Worm (Caenorhabditis elegans) whole organism, L4 larva: ENCODE results near the gene ufd-3.

ENCODE experiments used
- F49E8.2 ChIP-seq: sonication (generic microtip); optimal IDR thresholded peaks from 2 replicates; lab custom pipeline; 2016; ENCODE audit warnings: missing compliant biosample characterization, mild to moderate bottlenecking, missing genetic modification characterization, borderline replicate concordance
- R02D3.7 ChIP-seq: fragments of 150-350 bp; sonication (generic microtip); optimal IDR thresholded peaks from 3 replicates; lab custom pipeline; 2014; ENCODE audit warnings: missing biosample characterization, missing genetic modification characterization
- T26A8.4 ChIP-seq: fragments of 200-800 bp; sonication (Bioruptor generic); IDR thresholded peaks from 2 replicates; pipeline ENCODE4 v1.3.6; 2022; ENCODE audit warnings: missing genetic modification characterization, missing compliant biosample characterization
- Y5F2A.4 ChIP-seq: fragments of 200-800 bp; sonication (Bioruptor generic); optimal IDR thresholded peaks from 2 replicates; lab custom pipeline; 2018; ENCODE audit warnings: mild to moderate bottlenecking, missing genetic modification characterization, missing compliant biosample characterization
- Y75B8A.6 ChIP-seq: fragments of 200-800 bp; sonication (Bioruptor generic); IDR thresholded peaks from 2 replicates; pipeline ENCODE4 v1.3.6; 2022; ENCODE audit warnings: missing genetic modification reagents, missing genetic modification characterization, missing compliant biosample characterization
- aha-1 ChIP-seq: fragments of 150-350 bp; peaks from one replicate; lab custom pipeline; 2014; ENCODE audit warnings: missing biosample characterization, missing genetic modification characterization
- ama-1 ChIP-seq: fragments of 150-350 bp; optimal IDR thresholded peaks from 2 replicates; lab custom pipeline; 2014; ENCODE audit warnings: inconsistent platforms, mixed read lengths
- arid-1 ChIP-seq: fragments of 200-800 bp; sonication (Bioruptor generic); conservative IDR thresholded peaks from 2 replicates; pipeline ENCODE4 v1.3.6; 2022; ENCODE audit warnings: missing genetic modification reagents, missing genetic modification characterization, missing compliant biosample characterization
- attf-4 ChIP-seq: sonication (generic microtip); optimal IDR thresholded peaks from 3 replicates; lab custom pipeline; 2017; ENCODE audit warnings: missing biosample characterization, missing genetic modification characterization
- ceh-20 ChIP-seq: fragments of 200-800 bp; sonication (Bioruptor generic); IDR thresholded peaks from 2 replicates; pipeline ENCODE4 v1.3.6; 2022; ENCODE audit warnings: missing genetic modification reagents, missing genetic modification characterization, missing compliant biosample characterization
- ceh-32 ChIP-seq: sonication (generic microtip); optimal IDR thresholded peaks from 2 replicates; lab custom pipeline; 2016; ENCODE audit warnings: mild to moderate bottlenecking, missing genetic modification characterization, missing compliant biosample characterization; ENCODE audit not compliant: poor library complexity
- ceh-82 ChIP-seq: sonication (generic microtip); optimal IDR thresholded peaks from 2 replicates; lab custom pipeline; 2017; ENCODE audit warnings: missing biosample characterization, missing genetic modification characterization
- ces-1 ChIP-seq: fragments of 150-350 bp; sonication (generic microtip); optimal IDR thresholded peaks from 4 replicates; lab custom pipeline; 2014; ENCODE audit warnings: missing biosample characterization, missing genetic modification reagents, missing genetic modification characterization
- daf-16 ChIP-seq, 3 experiments: sonication (generic microtip); optimal IDR thresholded peaks; 2 replicates each; lab custom pipeline; 2016 to 2017; ENCODE audit warnings: missing genetic modification characterization in 3 of 3, missing genetic modification reagents in 3 of 3, mild to moderate bottlenecking in 2 of 3, missing compliant biosample characterization in 2 of 3, missing biosample characterization in 1 of 3, moderate library complexity in 1 of 3
- daf-19 ChIP-seq: fragments of 200-800 bp; sonication (Bioruptor generic); conservative IDR thresholded peaks from 2 replicates; pipeline ENCODE4 v1.3.6; 2022; ENCODE audit warnings: missing genetic modification characterization, missing compliant biosample characterization
- dmd-9 ChIP-seq: fragments of 200-800 bp; sonication (Bioruptor generic); IDR thresholded peaks from 2 replicates; pipeline ENCODE4 v1.3.6; 2022; ENCODE audit warnings: missing genetic modification reagents, missing genetic modification characterization, missing compliant biosample characterization
- dpl-1 ChIP-seq: fragments of 150-350 bp; optimal IDR thresholded peaks from 2 replicates; lab custom pipeline; 2014; ENCODE audit warnings: missing biosample characterization, missing genetic modification reagents, missing genetic modification characterization
- egl-43 ChIP-seq: fragments of 200-800 bp; sonication (Bioruptor generic); IDR thresholded peaks from 2 replicates; pipeline ENCODE4 v1.3.6; 2022; ENCODE audit warnings: missing genetic modification reagents, missing genetic modification characterization, missing compliant biosample characterization
- gei-8 ChIP-seq: fragments of 200-800 bp; sonication (Bioruptor generic); optimal IDR thresholded peaks from 2 replicates; lab custom pipeline; 2018; ENCODE audit warnings: mild to moderate bottlenecking, missing genetic modification characterization, missing compliant biosample characterization
- hif-1 ChIP-seq, 2 experiments: sonication (generic microtip); optimal IDR thresholded peaks; 2 replicates each; lab custom pipeline; 2016 to 2017; ENCODE audit warnings: missing compliant biosample characterization in 2 of 2, missing genetic modification characterization in 2 of 2, missing genetic modification reagents in 2 of 2, missing genotype in 2 of 2, mild to moderate bottlenecking in 1 of 2
- hlh-11 ChIP-seq: fragments of 200-800 bp; sonication (Bioruptor generic); optimal IDR thresholded peaks from 2 replicates; lab custom pipeline; 2018; ENCODE audit warnings: mild to moderate bottlenecking, missing genetic modification characterization, missing compliant biosample characterization
- hmg-1.1 ChIP-seq: fragments of 200-800 bp; sonication (Bioruptor generic); IDR thresholded peaks from 2 replicates; pipeline ENCODE4 v1.3.6; 2022; ENCODE audit warnings: missing genetic modification reagents, missing genetic modification characterization, missing compliant biosample characterization
- lim-7 ChIP-seq: fragments of 200-800 bp; sonication (Bioruptor generic); IDR thresholded peaks from 2 replicates; pipeline ENCODE4 v1.3.6; 2022; ENCODE audit warnings: missing genetic modification characterization, missing compliant biosample characterization
- lin-13 ChIP-seq: fragments of 150-350 bp; optimal IDR thresholded peaks from 2 replicates; lab custom pipeline; 2014; ENCODE audit warnings: missing biosample characterization, missing genetic modification reagents, missing genetic modification characterization
- lin-38 ChIP-seq: fragments of 200-800 bp; sonication (Bioruptor generic); IDR thresholded peaks from 2 replicates; pipeline ENCODE4 v1.3.6; 2022; ENCODE audit warnings: missing genetic modification reagents, missing genetic modification characterization, missing compliant biosample characterization
- madf-5 ChIP-seq, 2 experiments: fragments of 200-800 bp; sonication (Bioruptor generic); IDR thresholded peaks; 2 replicates each; pipeline ENCODE4 v1.3.6; 2022; ENCODE audit warnings: missing compliant biosample characterization in 2 of 2, missing genetic modification characterization in 2 of 2
- madf-9 ChIP-seq: fragments of 200-800 bp; sonication (Bioruptor generic); conservative IDR thresholded peaks from 2 replicates; pipeline ENCODE4 v1.3.6; 2022; ENCODE audit warnings: missing genetic modification reagents, missing genetic modification characterization, missing compliant biosample characterization
- mdl-1 ChIP-seq, 2 experiments: fragments of 150-350 bp in 1 of 2; sonication (generic microtip) in 1 of 2; optimal IDR thresholded peaks; 2 replicates each; lab custom pipeline; 2014 to 2017; ENCODE audit warnings: missing biosample characterization in 2 of 2, missing genetic modification characterization in 2 of 2
- mes-2 ChIP-seq: sonication (generic microtip); optimal IDR thresholded peaks from 2 replicates; lab custom pipeline; 2016; ENCODE audit warnings: missing genotype, mild to moderate bottlenecking, missing genetic modification characterization, missing compliant biosample characterization; ENCODE audit not compliant: poor library complexity, severe bottlenecking
- mxl-3 ChIP-seq: fragments of 200-800 bp; sonication (Bioruptor generic); optimal IDR thresholded peaks from 2 replicates; lab custom pipeline; 2018; ENCODE audit warnings: mild to moderate bottlenecking, missing genetic modification characterization, missing compliant biosample characterization
- nhr-10 ChIP-seq: fragments of 150-350 bp; optimal IDR thresholded peaks from 2 replicates; lab custom pipeline; 2014; ENCODE audit warnings: missing biosample characterization, missing genetic modification characterization
- nhr-102 ChIP-seq: sonication (generic microtip); optimal IDR thresholded peaks from 2 replicates; lab custom pipeline; 2016; ENCODE audit warnings: mild to moderate bottlenecking, missing genetic modification characterization, moderate library complexity, missing compliant biosample characterization
- nhr-11 ChIP-seq: fragments of 150-350 bp; optimal IDR thresholded peaks from 2 replicates; lab custom pipeline; 2014; ENCODE audit warnings: missing biosample characterization, missing genetic modification characterization
- nhr-237 ChIP-seq: sonication (generic microtip); optimal IDR thresholded peaks from 2 replicates; lab custom pipeline; 2017; ENCODE audit warnings: missing biosample characterization, missing genetic modification characterization
- nhr-28 ChIP-seq: fragments of 150-350 bp; optimal IDR thresholded peaks from 2 replicates; lab custom pipeline; 2014; ENCODE audit warnings: missing biosample characterization, missing genetic modification characterization
- nhr-41 ChIP-seq: fragments of 200-800 bp; sonication (Bioruptor generic); IDR thresholded peaks from 2 replicates; pipeline ENCODE4 v1.3.6; 2022; ENCODE audit warnings: missing genetic modification reagents, missing genetic modification characterization, missing compliant biosample characterization
- nhr-42 ChIP-seq: fragments of 200-800 bp; sonication (Bioruptor generic); IDR thresholded peaks from 2 replicates; pipeline ENCODE4 v1.3.6; 2022; ENCODE audit warnings: missing genetic modification characterization, missing compliant biosample characterization
- nhr-48 ChIP-seq: sonication (generic microtip); optimal IDR thresholded peaks from 2 replicates; lab custom pipeline; 2016; ENCODE audit warnings: mild to moderate bottlenecking, missing genetic modification characterization, missing compliant biosample characterization
- nhr-77 ChIP-seq: fragments of 150-350 bp; optimal IDR thresholded peaks from 2 replicates; lab custom pipeline; 2014; ENCODE audit warnings: missing biosample characterization, missing genetic modification characterization
- rbr-2 ChIP-seq: sonication (generic microtip); optimal IDR thresholded peaks from 2 replicates; lab custom pipeline; 2016; ENCODE audit warnings: missing genotype, missing genetic modification characterization, missing compliant biosample characterization
- saeg-2 ChIP-seq: fragments of 200-800 bp; sonication (Bioruptor generic); IDR thresholded peaks from 2 replicates; pipeline ENCODE4 v1.3.6; 2022; ENCODE audit warnings: missing genetic modification reagents, missing genetic modification characterization, missing compliant biosample characterization
- set-16 ChIP-seq: fragments of 200-800 bp; sonication (Bioruptor generic); IDR thresholded peaks from 2 replicates; pipeline ENCODE4 v1.3.6; 2022; ENCODE audit warnings: missing genetic modification reagents, missing genetic modification characterization, missing compliant biosample characterization
- snpc-4 ChIP-seq: fragments of 150-350 bp; optimal IDR thresholded peaks from 2 replicates; lab custom pipeline; 2014; ENCODE audit warnings: missing biosample characterization, missing genetic modification characterization
- tag-97 ChIP-seq: fragments of 200-800 bp; sonication (Bioruptor generic); IDR thresholded peaks from 2 replicates; pipeline ENCODE4 v1.3.6; 2022; ENCODE audit warnings: missing genetic modification characterization, missing compliant biosample characterization
- tra-1 ChIP-seq: fragments of 200-800 bp; sonication (Bioruptor generic); IDR thresholded peaks from 2 replicates; pipeline ENCODE4 v1.3.6; 2022; ENCODE audit warnings: missing genetic modification reagents, missing genetic modification characterization, missing compliant biosample characterization
- unc-130 ChIP-seq: sonication (generic microtip); optimal IDR thresholded peaks from 2 replicates; lab custom pipeline; 2016; ENCODE audit warnings: missing genetic modification reagents, missing genetic modification characterization, missing compliant biosample characterization
- vab-7 ChIP-seq: fragments of 200-800 bp; sonication (Bioruptor generic); IDR thresholded peaks from 2 replicates; pipeline ENCODE4 v1.3.6; 2022; ENCODE audit warnings: missing genetic modification reagents, missing genetic modification characterization, missing compliant biosample characterization
- zag-1 ChIP-seq: fragments of 150-350 bp; optimal IDR thresholded peaks from 2 replicates; lab custom pipeline; 2014; ENCODE audit warnings: missing biosample characterization, missing genetic modification characterization
- zip-11 ChIP-seq: fragments of 200-800 bp; sonication (Bioruptor generic); IDR thresholded peaks from 2 replicates; pipeline ENCODE4 v1.3.6; 2022; ENCODE audit warnings: missing genetic modification characterization, missing compliant biosample characterization
- ztf-11 ChIP-seq: fragments of 150-350 bp; optimal IDR thresholded peaks from 2 replicates; lab custom pipeline; 2014; ENCODE audit warnings: missing biosample characterization, missing genetic modification characterization

ufd-3 gene

DNA sequence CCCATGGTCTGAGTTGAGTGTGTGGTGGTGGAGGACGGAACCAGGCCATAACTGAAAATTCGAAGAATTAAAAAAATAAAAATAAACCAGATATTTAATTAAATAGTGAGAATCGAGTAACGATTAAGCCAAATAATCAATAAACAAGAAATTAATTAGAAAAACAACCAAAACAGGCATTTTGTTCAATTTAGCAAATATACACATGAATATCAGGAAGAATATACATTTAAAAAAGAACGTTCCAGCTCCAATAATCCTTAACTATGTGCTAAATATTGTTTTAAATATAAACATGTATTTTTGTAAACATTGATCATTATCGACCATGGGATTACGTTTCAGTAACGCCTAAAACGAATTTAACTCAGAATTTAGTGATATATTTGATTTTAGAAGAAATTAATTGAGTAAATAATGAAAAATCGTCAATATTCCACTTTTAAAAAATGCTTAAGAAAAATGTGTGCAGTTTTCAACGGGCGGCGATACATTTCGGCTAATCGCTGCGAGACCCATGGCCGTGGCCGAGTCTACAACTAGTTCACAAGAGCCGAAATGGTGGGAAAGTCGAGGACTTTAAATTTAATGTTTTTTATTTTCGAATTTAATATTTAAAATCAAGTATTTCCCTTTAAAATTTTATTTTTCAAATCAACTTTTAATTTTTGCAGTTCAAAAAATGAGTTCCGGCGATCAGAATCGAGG, 27.6 kb downstream of the ufd-3 start, which contains the start of the genes R53.4 and psf-1 (continued):
- no peak for TF ChIP-seq nhr-10 (tag; lab: Kevin White, UChicago)
- TF ChIP-seq hlh-11: peak; percentile 36
- TF ChIP-seq nhr-48 (tag; lab: Kevin White, UChicago): no peak
- TF ChIP-seq set-16 (GFP tag; lab: Robert Waterston, UW): no peak
- no peak for TF ChIP-seq saeg-2 (GFP tag; lab: Robert Waterston, UW)
- no peak for TF ChIP-seq ceh-20 (GFP tag; lab: Robert Waterston, UW)
- no peak for TF ChIP-seq snpc-4
- no peak for TF ChIP-seq tag-97
- peak; percentile 30; the same call in 1 of the 2 replicates for TF ChIP-seq vab-7 (GFP tag; lab: Robert Waterston, UW)
- TF ChIP-seq F49E8.2 (tag; lab: Kevin White, UChicago): no peak
- no peak for TF ChIP-seq lim-7
- peak in 1 of 2 experiments; percentile 82 for TF ChIP-seq hif-1 (tag; optimal IDR thresholded peaks at IDR 0.05; lab: Kevin White, UChicago)
- no peak for TF ChIP-seq gei-8 (GFP tag; lab: Kevin White, UChicago)
- TF ChIP-seq nhr-237 (tag; lab: Kevin White, UChicago): no peak
- TF ChIP-seq dpl-1 (GFP tag; lab: Kevin White, UChicago): peak; percentile 85
- TF ChIP-seq mdl-1 (tag; optimal IDR thresholded peaks at IDR 0.05; lab: Kevin White, UChicago): no peak
- no peak for TF ChIP-seq ama-1 (lab: Kevin White, UChicago)
- TF ChIP-seq rbr-2 (tag; lab: Kevin White, UChicago): peak; percentile 49
- TF ChIP-seq ztf-11 (tag; lab: Kevin White, UChicago): no peak
- TF ChIP-seq nhr-102 (tag; lab: Kevin White, UChicago): no peak
- no peak for TF ChIP-seq egl-43
- no peak for TF ChIP-seq R02D3.7 (tag; lab: Kevin White, UChicago)
- TF ChIP-seq tra-1 (GFP tag; lab: Robert Waterston, UW): 0 out of 2 replicates have a peak, but pooled peaks have one; percentile 37
- no peak for TF ChIP-seq daf-16 (GFP tag; optimal IDR thresholded peaks at IDR 0.05; lab: Kevin White, UChicago)
- peak; percentile 23 for TF ChIP-seq daf-16 (tag; optimal IDR thresholded peaks at IDR 0.05; lab: Kevin White, UChicago)
- TF ChIP-seq lin-13 (GFP tag; lab: Kevin White, UChicago): peak; percentile 2
- TF ChIP-seq Y5F2A.4 (GFP tag; lab: Kevin White, UChicago): no peak
- no peak for TF ChIP-seq aha-1
- TF ChIP-seq Y75B8A.6 (GFP tag; lab: Robert Waterston, UW): no peak
- peak; percentile 87 for TF ChIP-seq nhr-11
- TF ChIP-seq zag-1 (tag; lab: Kevin White, UChicago): no peak
- TF ChIP-seq daf-19: no peak
- no peak for TF ChIP-seq ceh-82 (tag; lab: Kevin White, UChicago)
- TF ChIP-seq T26A8.4: no peak
- 0 out of 2 replicates have a peak, but pooled peaks have one; percentile 10 for TF ChIP-seq arid-1
- TF ChIP-seq nhr-28: peak; percentile 40
- peak; percentile 61 for TF ChIP-seq hmg-1.1
- TF ChIP-seq madf-5 (GFP tag; IDR thresholded peaks at IDR 0.05; lab: Robert Waterston, UW): no peak
- no peak for TF ChIP-seq attf-4 (tag; lab: Kevin White, UChicago)
- TF ChIP-seq nhr-41 (GFP tag; lab: Robert Waterston, UW): no peak
- TF ChIP-seq ceh-32 (tag; lab: Kevin White, UChicago): no peak
- TF ChIP-seq lin-38 (GFP tag; lab: Robert Waterston, UW): peak; percentile 56
- peak; percentile 97 for TF ChIP-seq mes-2
- TF ChIP-seq ces-1 (GFP tag; lab: Kevin White, UChicago): no peak
- peak; percentile 96 for TF ChIP-seq unc-130 (GFP tag; lab: Kevin White, UChicago)
- TF ChIP-seq nhr-42 (GFP tag; lab: Robert Waterston, UW): no peak
- no peak for TF ChIP-seq madf-9 (GFP tag; lab: Robert Waterston, UW)
- TF ChIP-seq mxl-3: peak; percentile 22
- no peak for TF ChIP-seq zip-11 (GFP tag; lab: Robert Waterston, UW)
- no peak for TF ChIP-seq dmd-9 (GFP tag; lab: Robert Waterston, UW)
- peak; percentile 31 for TF ChIP-seq nhr-77
